Fruit fly (Drosophila melanogaster): Measurements from ENCODE around the gene GlcAT-I.

Gene GlcAT-I

dm6 chrX:4116834-4117736, 13.9 kb upstream of the GlcAT-I start, which contains the start of the genes tyf and Tip60 (continued):
- no peak for TF ChIP-seq CG4820 (GFP tag; optimal IDR thresholded peaks at IDR 0.05)
- TF ChIP-seq sima (GFP tag; optimal IDR thresholded peaks at IDR 0.05): no peak
- no peak for TF ChIP-seq Dip3 (GFP tag; optimal IDR thresholded peaks at IDR 0.05)
- TF ChIP-seq stc (GFP tag; IDR thresholded peaks at IDR 0.05): no peak
- no peak for TF ChIP-seq toy (GFP tag; IDR thresholded peaks at IDR 0.05)
- peak; percentile 30 for TF ChIP-seq CG9727 (GFP tag; optimal IDR thresholded peaks at IDR 0.05)
- no peak for TF ChIP-seq fru (optimal IDR thresholded peaks at IDR 0.05)
- TF ChIP-seq Neu2 (GFP tag; optimal IDR thresholded peaks at IDR 0.05; ENCODE audit: borderline replicate concordance): no peak
- no peak for TF ChIP-seq pnt (GFP tag; optimal IDR thresholded peaks at IDR 0.05)
- no peak for TF ChIP-seq CG3838 (GFP tag; optimal IDR thresholded peaks at IDR 0.05)
- no peak for TF ChIP-seq Deaf1 (tag; optimal IDR thresholded peaks at IDR 0.05)
- no peak for TF ChIP-seq CG10462 (GFP tag; optimal IDR thresholded peaks at IDR 0.05)
- TF ChIP-seq CG10366 (GFP tag; IDR thresholded peaks at IDR 0.05): no peak
- no peak for TF ChIP-seq pb (GFP tag; optimal IDR thresholded peaks at IDR 0.05)
- no peak for TF ChIP-seq fu2 (GFP tag; optimal IDR thresholded peaks at IDR 0.05)
- no peak for TF ChIP-seq CG2875 (GFP tag; optimal IDR thresholded peaks at IDR 0.05)
- no peak for TF ChIP-seq CG11695 (GFP tag; IDR thresholded peaks at IDR 0.05)
- no peak for TF ChIP-seq CG18764 (GFP tag; optimal IDR thresholded peaks at IDR 0.05)
- no peak for TF ChIP-seq H15 (GFP tag; IDR thresholded peaks at IDR 0.05)
- no peak for TF ChIP-seq Lpt (GFP tag; optimal IDR thresholded peaks at IDR 0.05)
- no peak for TF ChIP-seq h (optimal IDR thresholded peaks at IDR 0.05)
- no peak for TF ChIP-seq CG15601 (tag; optimal IDR thresholded peaks at IDR 0.05)
- no peak for TF ChIP-seq slp2 (GFP tag; optimal IDR thresholded peaks at IDR 0.05)
- peak; percentile 62 for TF ChIP-seq slbo (GFP tag; IDR thresholded peaks at IDR 0.05)
- TF ChIP-seq sc (optimal IDR thresholded peaks at IDR 0.05): no peak
- no peak for TF ChIP-seq sc (GFP tag; optimal IDR thresholded peaks at IDR 0.05)
- no peak for TF ChIP-seq CG3995 (GFP tag; optimal IDR thresholded peaks at IDR 0.05)
- no peak for TF ChIP-seq dmrt99B (tag; optimal IDR thresholded peaks at IDR 0.05)
- TF ChIP-seq shn (GFP tag; optimal IDR thresholded peaks at IDR 0.05): peak; percentile 20
- TF ChIP-seq HmgZ (tag; optimal IDR thresholded peaks at IDR 0.05): no peak
- no peak for TF ChIP-seq Hand (GFP tag; optimal IDR thresholded peaks at IDR 0.05)
- no peak for TF ChIP-seq Mad (GFP tag; optimal IDR thresholded peaks at IDR 0.05)
- TF ChIP-seq Poxn (GFP tag; IDR thresholded peaks at IDR 0.05): no peak
- no peak for TF ChIP-seq mirr (GFP tag; optimal IDR thresholded peaks at IDR 0.05)
- TF ChIP-seq YL-1 (GFP tag; optimal IDR thresholded peaks at IDR 0.05): peak; percentile 80
- no peak for TF ChIP-seq dysf (GFP tag; IDR thresholded peaks at IDR 0.05)
- TF ChIP-seq gt (GFP tag; IDR thresholded peaks at IDR 0.05): no peak
- TF ChIP-seq MESR4 (GFP tag; optimal IDR thresholded peaks at IDR 0.05): peak; percentile 87
- TF ChIP-seq ranshi (GFP tag; IDR thresholded peaks at IDR 0.05): no peak
- TF ChIP-seq CG10979 (tag; optimal IDR thresholded peaks at IDR 0.05): no peak
- no peak for TF ChIP-seq CG13123 (GFP tag; optimal IDR thresholded peaks at IDR 0.05)
- no peak for TF ChIP-seq unpg (GFP tag; optimal IDR thresholded peaks at IDR 0.05)
- peak; percentile 24; the same call in 1 of the 2 replicates for TF ChIP-seq lmd (GFP tag; IDR thresholded peaks at IDR 0.05)
- no peak for TF ChIP-seq nom (GFP tag; optimal IDR thresholded peaks at IDR 0.05)
- peak; percentile 58; the same call in 1 of the 2 replicates for TF ChIP-seq bbx (GFP tag; IDR thresholded peaks at IDR 0.05; ENCODE audit: partially characterized antibody)
- TF ChIP-seq B-H2 (GFP tag; optimal IDR thresholded peaks at IDR 0.05): no peak
- no peak for TF ChIP-seq CG4282 (GFP tag; optimal IDR thresholded peaks at IDR 0.05)
- no peak for TF ChIP-seq GATAe (GFP tag; conservative IDR thresholded peaks at IDR 0.05)
- no peak; the same call in 1 of the 2 replicates for TF ChIP-seq inv (GFP tag; IDR thresholded peaks at IDR 0.05; ENCODE audit: partially characterized antibody)
- TF ChIP-seq Opbp (GFP tag; IDR thresholded peaks at IDR 0.05; ENCODE audit: partially characterized antibody): peak; percentile 58; the same call in 1 of the 3 replicates
- no peak for TF ChIP-seq Meics (GFP tag; optimal IDR thresholded peaks at IDR 0.05)
